Worm (Caenorhabditis elegans): ENCODE results near the gene mrps-5.

DNA sequence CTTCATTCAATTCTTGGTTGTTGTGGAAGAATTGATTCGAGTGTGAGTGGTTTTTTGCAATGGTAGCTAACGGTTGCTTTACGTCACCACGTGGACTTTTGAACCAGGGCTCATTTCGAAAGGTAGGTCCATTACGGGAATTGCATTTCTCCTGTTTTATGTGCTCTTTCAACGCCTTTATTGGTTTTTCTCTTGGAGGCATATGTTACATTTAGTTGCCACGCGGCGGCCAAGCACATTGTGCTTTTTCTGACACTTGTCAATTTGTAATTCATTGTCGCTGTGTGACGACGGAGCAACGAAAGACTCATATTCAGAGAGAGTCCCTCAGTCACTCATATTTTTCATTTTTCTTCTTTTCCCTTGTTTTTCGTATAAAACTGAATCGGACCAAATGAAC, 21.5 kb downstream of the mrps-5 start:
- TF ChIP-seq unc-62 (GFP tag; optimal IDR thresholded peaks at IDR 0.05) = no peak
- TF ChIP-seq lin-15B (tag; optimal IDR thresholded peaks at IDR 0.05) = no peak
- TF ChIP-seq ces-1 (GFP tag; optimal IDR thresholded peaks at IDR 0.05) = no peak
- no peak for TF ChIP-seq nhr-85 (tag)
- no peak for TF ChIP-seq skn-1 (tag; optimal IDR thresholded peaks at IDR 0.05)
- no peak for TF ChIP-seq egl-27 (tag; optimal IDR thresholded peaks at IDR 0.05)
- no peak for TF ChIP-seq sup-37 (GFP tag; optimal IDR thresholded peaks at IDR 0.05)
- no peak for TF ChIP-seq pqm-1 (tag; optimal IDR thresholded peaks at IDR 0.05)
- TF ChIP-seq aly-2 (tag; optimal IDR thresholded peaks at IDR 0.05) = no peak
- TF ChIP-seq unc-86 (tag; optimal IDR thresholded peaks at IDR 0.05) = no peak
- TF ChIP-seq nhr-77 (tag; optimal IDR thresholded peaks at IDR 0.05) = no peak

Data from whole organism, L1 larva.